Worm (Caenorhabditis elegans) whole organism, L4 larva: ENCODE data around the gene F47B8.4.

Experiments used
- F10B5.3 ChIP-seq: sonication (generic microtip); optimal IDR thresholded peaks from 2 replicates; lab custom pipeline; 2016; ENCODE audit warnings: mild to moderate bottlenecking, missing genetic modification characterization, missing compliant biosample characterization
- F37D6.2 ChIP-seq: sonication (generic microtip); optimal IDR thresholded peaks from 2 replicates; lab custom pipeline; 2016; ENCODE audit warnings: mild to moderate bottlenecking, missing genetic modification characterization, missing compliant biosample characterization
- F44E2.7 ChIP-seq: fragments of 200-800 bp; sonication (Bioruptor generic); IDR thresholded peaks from 2 replicates; pipeline ENCODE4 v2.1.2; 2022; ENCODE audit warnings: missing genetic modification characterization, missing compliant biosample characterization
- F49E8.2 ChIP-seq: sonication (generic microtip); optimal IDR thresholded peaks from 2 replicates; lab custom pipeline; 2016; ENCODE audit warnings: missing compliant biosample characterization, mild to moderate bottlenecking, missing genetic modification characterization, borderline replicate concordance
- Y105C5A.15 ChIP-seq: fragments of 200-800 bp; sonication (Bioruptor generic); IDR thresholded peaks from 2 replicates; pipeline ENCODE4 v1.3.6; 2022; ENCODE audit warnings: missing genetic modification characterization, missing compliant biosample characterization
- Y48G9A.11 ChIP-seq: fragments of 200-800 bp; sonication (Bioruptor generic); IDR thresholded peaks from 2 replicates; pipeline ENCODE4 v1.3.6; 2022; ENCODE audit warnings: missing genetic modification reagents, missing genetic modification characterization, missing compliant biosample characterization
- ZK546.5 ChIP-seq, 2 experiments: sonication (generic microtip); optimal IDR thresholded peaks; 2 replicates each; lab custom pipeline; 2017; ENCODE audit warnings: missing biosample characterization in 2 of 2, missing genetic modification characterization in 2 of 2
- ama-1 ChIP-seq: fragments of 150-350 bp; optimal IDR thresholded peaks from 2 replicates; lab custom pipeline; 2014; ENCODE audit warnings: inconsistent platforms, mixed read lengths
- arid-1 ChIP-seq: fragments of 200-800 bp; sonication (Bioruptor generic); conservative IDR thresholded peaks from 2 replicates; pipeline ENCODE4 v1.3.6; 2022; ENCODE audit warnings: missing genetic modification reagents, missing genetic modification characterization, missing compliant biosample characterization
- attf-4 ChIP-seq: sonication (generic microtip); optimal IDR thresholded peaks from 3 replicates; lab custom pipeline; 2017; ENCODE audit warnings: missing biosample characterization, missing genetic modification characterization
- ceh-20 ChIP-seq: fragments of 200-800 bp; sonication (Bioruptor generic); IDR thresholded peaks from 2 replicates; pipeline ENCODE4 v1.3.6; 2022; ENCODE audit warnings: missing genetic modification reagents, missing genetic modification characterization, missing compliant biosample characterization
- ceh-62 ChIP-seq: sonication (generic microtip); optimal IDR thresholded peaks from 2 replicates; lab custom pipeline; 2017; ENCODE audit warnings: missing biosample characterization, missing genetic modification characterization
- ctbp-1 ChIP-seq: fragments of 200-800 bp; sonication (Bioruptor generic); IDR thresholded peaks from 2 replicates; pipeline ENCODE4 v1.3.6; 2022; ENCODE audit warnings: missing genetic modification reagents, missing genetic modification characterization, missing compliant biosample characterization
- daf-19 ChIP-seq: fragments of 200-800 bp; sonication (Bioruptor generic); conservative IDR thresholded peaks from 2 replicates; pipeline ENCODE4 v1.3.6; 2022; ENCODE audit warnings: missing genetic modification characterization, missing compliant biosample characterization
- dmd-9 ChIP-seq: fragments of 200-800 bp; sonication (Bioruptor generic); IDR thresholded peaks from 2 replicates; pipeline ENCODE4 v1.3.6; 2022; ENCODE audit warnings: missing genetic modification reagents, missing genetic modification characterization, missing compliant biosample characterization
- dpl-1 ChIP-seq: fragments of 150-350 bp; optimal IDR thresholded peaks from 2 replicates; lab custom pipeline; 2014; ENCODE audit warnings: missing biosample characterization, missing genetic modification reagents, missing genetic modification characterization
- duxl-1 ChIP-seq: sonication (generic microtip); optimal IDR thresholded peaks from 2 replicates; lab custom pipeline; 2016; ENCODE audit warnings: mild to moderate bottlenecking, missing genetic modification characterization, moderate library complexity, missing compliant biosample characterization; ENCODE audit not compliant: poor library complexity
- egl-43 ChIP-seq: fragments of 200-800 bp; sonication (Bioruptor generic); IDR thresholded peaks from 2 replicates; pipeline ENCODE4 v1.3.6; 2022; ENCODE audit warnings: missing genetic modification reagents, missing genetic modification characterization, missing compliant biosample characterization
- hif-1 ChIP-seq, 2 experiments: sonication (generic microtip); optimal IDR thresholded peaks; 2 replicates each; lab custom pipeline; 2016 to 2017; ENCODE audit warnings: missing compliant biosample characterization in 2 of 2, missing genetic modification characterization in 2 of 2, missing genetic modification reagents in 2 of 2, missing genotype in 2 of 2, mild to moderate bottlenecking in 1 of 2
- hlh-11 ChIP-seq: fragments of 200-800 bp; sonication (Bioruptor generic); optimal IDR thresholded peaks from 2 replicates; lab custom pipeline; 2018; ENCODE audit warnings: mild to moderate bottlenecking, missing genetic modification characterization, missing compliant biosample characterization
- hmg-1.1 ChIP-seq: fragments of 200-800 bp; sonication (Bioruptor generic); IDR thresholded peaks from 2 replicates; pipeline ENCODE4 v1.3.6; 2022; ENCODE audit warnings: missing genetic modification reagents, missing genetic modification characterization, missing compliant biosample characterization
- jun-1 ChIP-seq: fragments of 150-350 bp; optimal IDR thresholded peaks from 2 replicates; lab custom pipeline; 2014; ENCODE audit warnings: missing biosample characterization, missing genetic modification reagents, missing genetic modification characterization
- lin-13 ChIP-seq: fragments of 150-350 bp; optimal IDR thresholded peaks from 2 replicates; lab custom pipeline; 2014; ENCODE audit warnings: missing biosample characterization, missing genetic modification reagents, missing genetic modification characterization
- lin-15B ChIP-seq: fragments of 150-350 bp; sonication (generic microtip); optimal IDR thresholded peaks from 3 replicates; lab custom pipeline; 2014; ENCODE audit warnings: missing biosample characterization, missing genetic modification characterization
- lin-38 ChIP-seq: fragments of 200-800 bp; sonication (Bioruptor generic); IDR thresholded peaks from 2 replicates; pipeline ENCODE4 v1.3.6; 2022; ENCODE audit warnings: missing genetic modification reagents, missing genetic modification characterization, missing compliant biosample characterization
- lin-39 ChIP-seq: fragments of 150-350 bp; optimal IDR thresholded peaks from 2 replicates; lab custom pipeline; 2014; ENCODE audit warnings: missing biosample characterization, missing genetic modification reagents, missing genetic modification characterization
- lir-3 ChIP-seq: sonication (generic microtip); optimal IDR thresholded peaks from 2 replicates; lab custom pipeline; 2016; ENCODE audit warnings: mild to moderate bottlenecking, missing genetic modification characterization, missing compliant biosample characterization
- lsy-2 ChIP-seq, 2 experiments: fragments of 150-350 bp in 1 of 2; sonication (generic microtip) in 1 of 2; optimal IDR thresholded peaks; 2 replicates each; lab custom pipeline; 2014 to 2017; ENCODE audit warnings: missing biosample characterization in 2 of 2, missing genetic modification characterization in 2 of 2
- madf-9 ChIP-seq: fragments of 200-800 bp; sonication (Bioruptor generic); conservative IDR thresholded peaks from 2 replicates; pipeline ENCODE4 v1.3.6; 2022; ENCODE audit warnings: missing genetic modification reagents, missing genetic modification characterization, missing compliant biosample characterization
- mep-1 ChIP-seq: fragments of 150-350 bp; sonication (generic microtip); optimal IDR thresholded peaks from 3 replicates; lab custom pipeline; 2014; ENCODE audit warnings: missing biosample characterization, missing genetic modification characterization
- nhr-25 ChIP-seq: sonication (generic microtip); optimal IDR thresholded peaks from 2 replicates; lab custom pipeline; 2017; ENCODE audit warnings: missing genetic modification characterization, mild to moderate bottlenecking, missing compliant biosample characterization, antibody characterized with exemption, moderate library complexity, borderline replicate concordance; ENCODE audit not compliant: insufficient read depth
- nhr-6 ChIP-seq: fragments of 150-350 bp; optimal IDR thresholded peaks from 2 replicates; lab custom pipeline; 2014; ENCODE audit warnings: missing biosample characterization, missing genetic modification characterization
- nhr-76 ChIP-seq: fragments of 150-350 bp; optimal IDR thresholded peaks from 2 replicates; lab custom pipeline; 2014; ENCODE audit warnings: missing biosample characterization, missing genetic modification characterization
- pha-4 ChIP-seq, 2 experiments: fragments of 150-350 bp in 1 of 2; fragments of 200-800 bp in 1 of 2; sonication (Bioruptor generic) in 1 of 2; IDR thresholded peaks in 1 of 2; optimal IDR thresholded peaks in 1 of 2; 2 replicates each; pipeline versions ENCODE4 v1.3.6 to Lab custom; 2014 to 2022; ENCODE audit warnings: missing genetic modification characterization in 2 of 2, missing genetic modification reagents in 2 of 2, missing biosample characterization in 1 of 2, missing compliant biosample characterization in 1 of 2
- php-3 ChIP-seq: fragments of 200-800 bp; sonication (Bioruptor generic); IDR thresholded peaks from 2 replicates; pipeline ENCODE4 v1.3.6; 2022; ENCODE audit warnings: missing genetic modification reagents, missing genetic modification characterization, missing compliant biosample characterization
- saeg-2 ChIP-seq: fragments of 200-800 bp; sonication (Bioruptor generic); IDR thresholded peaks from 2 replicates; pipeline ENCODE4 v1.3.6; 2022; ENCODE audit warnings: missing genetic modification reagents, missing genetic modification characterization, missing compliant biosample characterization
- set-16 ChIP-seq: fragments of 200-800 bp; sonication (Bioruptor generic); IDR thresholded peaks from 2 replicates; pipeline ENCODE4 v1.3.6; 2022; ENCODE audit warnings: missing genetic modification reagents, missing genetic modification characterization, missing compliant biosample characterization
- snpc-4 ChIP-seq: fragments of 150-350 bp; optimal IDR thresholded peaks from 2 replicates; lab custom pipeline; 2014; ENCODE audit warnings: missing biosample characterization, missing genetic modification characterization
- spr-3 ChIP-seq: fragments of 200-800 bp; sonication (Bioruptor generic); optimal IDR thresholded peaks from 2 replicates; lab custom pipeline; 2018; ENCODE audit warnings: mild to moderate bottlenecking, missing genetic modification characterization, missing compliant biosample characterization
- unc-62 ChIP-seq, 3 experiments: fragments of 150-350 bp in 1 of 3; sonication (generic microtip); optimal IDR thresholded peaks in 2 of 3; peaks in 1 of 3; 1 replicate in 1 of 3; 2 replicates in 2 of 3; lab custom pipeline; 2014 to 2017; ENCODE audit warnings: missing biosample characterization in 3 of 3, missing genetic modification characterization in 3 of 3, missing genetic modification reagents in 3 of 3, missing genotype in 1 of 3
- vab-7 ChIP-seq: fragments of 200-800 bp; sonication (Bioruptor generic); IDR thresholded peaks from 2 replicates; pipeline ENCODE4 v1.3.6; 2022; ENCODE audit warnings: missing genetic modification reagents, missing genetic modification characterization, missing compliant biosample characterization
- zfp-2 ChIP-seq: sonication (generic microtip); optimal IDR thresholded peaks from 2 replicates; lab custom pipeline; 2016; ENCODE audit warnings: mild to moderate bottlenecking, missing genetic modification characterization, missing compliant biosample characterization
- zfp-3 ChIP-seq: fragments of 200-800 bp; sonication (Bioruptor generic); conservative IDR thresholded peaks from 2 replicates; pipeline ENCODE4 v1.3.6; 2022; ENCODE audit warnings: missing genetic modification reagents, missing genetic modification characterization, missing compliant biosample characterization
- zip-2 ChIP-seq: fragments of 150-350 bp; optimal IDR thresholded peaks from 2 replicates; lab custom pipeline; 2014; ENCODE audit warnings: missing biosample characterization, missing genetic modification characterization
- ztf-7 ChIP-seq: fragments of 150-350 bp; optimal IDR thresholded peaks from 2 replicates; lab custom pipeline; 2014; ENCODE audit warnings: missing biosample characterization, missing genetic modification characterization

F47B8.4 gene

ce11 chrV:14366487-14366962 is 42.1 kb upstream of the F47B8.4 start (continued):
- TF ChIP-seq F49E8.2 (tag; lab: Kevin White, UChicago): no peak
- TF ChIP-seq ama-1 (lab: Kevin White, UChicago): no peak
- no peak for TF ChIP-seq Y48G9A.11 (GFP tag; lab: Robert Waterston, UW)
- peak; percentile 27 for TF ChIP-seq nhr-6 (tag; lab: Kevin White, UChicago)
- peak in 1 of 2 experiments; percentile 52 for TF ChIP-seq unc-62 (GFP tag; optimal IDR thresholded peaks at IDR 0.05 in 1 of 2; lab: Kevin White, UChicago)
- no peak for TF ChIP-seq unc-62 (tag; optimal IDR thresholded peaks at IDR 0.05; lab: Kevin White, UChicago)
- peak; percentile 33 for TF ChIP-seq spr-3 (GFP tag; lab: Kevin White, UChicago)
- TF ChIP-seq saeg-2 (GFP tag; lab: Robert Waterston, UW): 0 out of 2 replicates have a peak, but pooled peaks have one; percentile 80
- TF ChIP-seq F37D6.2: peak; percentile 87
- peak; percentile 22 for TF ChIP-seq nhr-25 (tag; lab: Kevin White, UChicago)
- peak; percentile 6 for TF ChIP-seq zip-2 (tag; lab: Kevin White, UChicago)
- TF ChIP-seq madf-9 (GFP tag; lab: Robert Waterston, UW): peak; percentile 99
- no peak for TF ChIP-seq lin-39 (tag; lab: Kevin White, UChicago)
- peak in 1 of 2 experiments; percentile 82 for TF ChIP-seq hif-1 (tag; optimal IDR thresholded peaks at IDR 0.05; lab: Kevin White, UChicago)
- TF ChIP-seq, all 104 proteins: peak for 52

ce11 chrV:14364586-14365248 is 40.2 kb upstream of the F47B8.4 start:
- TF ChIP-seq hmg-1.1 (GFP tag; lab: Robert Waterston, UW): peak; percentile 62
- TF ChIP-seq mep-1 (tag; lab: Kevin White, UChicago): peak; percentile 52
- TF ChIP-seq duxl-1: peak; percentile 9
- TF ChIP-seq php-3 (GFP tag; lab: Robert Waterston, UW): no peak
- no peak for TF ChIP-seq ceh-62
- TF ChIP-seq ctbp-1 (GFP tag; lab: Robert Waterston, UW): no peak
- TF ChIP-seq unc-62 (GFP tag; optimal IDR thresholded peaks at IDR 0.05 in 1 of 2; lab: Kevin White, UChicago): peak in 1 of 2 experiments; percentile 44
- TF ChIP-seq unc-62 (tag; optimal IDR thresholded peaks at IDR 0.05; lab: Kevin White, UChicago): no peak
- TF ChIP-seq egl-43: no peak
- no peak for TF ChIP-seq jun-1 (tag; lab: Kevin White, UChicago)
- TF ChIP-seq lin-15B: no peak
- TF ChIP-seq dpl-1 (GFP tag; lab: Kevin White, UChicago): no peak
- TF ChIP-seq ceh-20 (GFP tag; lab: Robert Waterston, UW): 0 out of 2 replicates have a peak, but pooled peaks have one; percentile 30
- no peak for TF ChIP-seq lir-3 (tag; lab: Kevin White, UChicago)
- TF ChIP-seq set-16: peak; percentile 38; the same call in 1 of the 2 replicates
- TF ChIP-seq zip-2 (tag; lab: Kevin White, UChicago): no peak
- no peak for TF ChIP-seq dmd-9 (GFP tag; lab: Robert Waterston, UW)
- TF ChIP-seq lin-13: no peak
- TF ChIP-seq hlh-11: peak; percentile 58
- TF ChIP-seq snpc-4: no peak
- no peak for TF ChIP-seq madf-9 (GFP tag; lab: Robert Waterston, UW)
- TF ChIP-seq attf-4 (tag; lab: Kevin White, UChicago): no peak
- no peak for TF ChIP-seq F44E2.7 (GFP tag; lab: Robert Waterston, UW)
- no peak for TF ChIP-seq ZK546.5 (tag; optimal IDR thresholded peaks at IDR 0.05; lab: Kevin White, UChicago)
- TF ChIP-seq pha-4 (GFP tag; IDR thresholded peaks at IDR 0.05; lab: Robert Waterston, UW): peak; percentile 44; the same call in 1 of the 2 replicates
- TF ChIP-seq pha-4 (tag; optimal IDR thresholded peaks at IDR 0.05; lab: Kevin White, UChicago): no peak
- TF ChIP-seq nhr-76 (tag; lab: Kevin White, UChicago): no peak
- TF ChIP-seq arid-1 (GFP tag; lab: Robert Waterston, UW): no peak
- 0 out of 2 replicates have a peak, but pooled peaks have one; percentile 8 for TF ChIP-seq zfp-3
- no peak for TF ChIP-seq Y105C5A.15 (GFP tag; lab: Robert Waterston, UW)
- peak; percentile 51 to 88 for TF ChIP-seq lsy-2 (tag; optimal IDR thresholded peaks at IDR 0.05; lab: Kevin White, UChicago)
- peak; percentile 30 for TF ChIP-seq lin-38
- no peak for TF ChIP-seq F10B5.3 (tag; lab: Kevin White, UChicago)
- TF ChIP-seq ztf-7: no peak
- no peak for TF ChIP-seq F49E8.2 (tag; lab: Kevin White, UChicago)
- TF ChIP-seq daf-19: peak; percentile 68; the same call in 1 of the 2 replicates
- no peak for TF ChIP-seq vab-7 (GFP tag; lab: Robert Waterston, UW)
- TF ChIP-seq zfp-2 (tag; lab: Kevin White, UChicago): no peak
